Fruit fly (Drosophila melanogaster): ENCODE data around the gene Elal.

Gene Elal

DNA sequence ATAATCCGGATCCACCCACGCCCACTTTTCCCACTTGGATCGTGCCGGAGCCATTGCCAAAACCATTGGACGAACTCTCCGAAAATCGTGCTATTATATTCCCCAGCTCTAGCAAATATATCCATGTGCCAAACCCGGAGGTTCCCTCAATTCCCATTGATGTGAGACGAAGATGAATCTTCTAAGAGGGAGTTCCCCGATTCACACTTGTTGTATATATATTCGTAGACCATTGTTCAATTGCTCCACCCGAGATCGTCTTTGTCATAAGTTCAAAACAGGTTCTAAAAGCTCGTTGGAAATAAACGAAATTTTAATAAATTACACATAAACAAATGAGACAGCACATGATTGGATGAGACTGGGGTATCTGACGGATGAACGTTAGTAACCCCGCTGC lies 1.3 kb upstream of the Elal start:
- TF ChIP-seq CG33017 (tag; optimal IDR thresholded peaks at IDR 0.05): no peak

DNA sequence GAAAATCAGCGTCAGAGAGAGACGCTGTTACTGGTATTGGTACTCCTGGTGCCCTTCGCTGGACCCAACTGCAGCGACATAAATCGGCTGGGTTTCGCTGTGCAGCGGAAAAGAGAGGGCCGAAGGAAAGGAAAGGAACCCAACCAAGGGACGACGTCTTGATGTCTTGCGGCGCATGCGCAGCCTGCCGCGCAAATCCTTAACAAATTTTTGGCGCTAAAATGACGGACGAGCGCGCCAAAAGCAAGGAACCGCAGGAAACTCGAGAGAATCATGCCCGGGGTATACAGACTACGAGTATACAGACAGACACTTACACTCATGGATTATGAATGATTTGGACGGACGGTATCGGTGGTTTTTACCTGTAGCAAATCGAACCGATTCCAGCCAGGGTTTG lies 1.8 kb downstream of the Elal start:
- TF ChIP-seq bab1 (GFP tag; optimal IDR thresholded peaks at IDR 0.05) (no peak), cic (GFP tag; optimal IDR thresholded peaks at IDR 0.05) (no peak), Mnt (GFP tag; optimal IDR thresholded peaks at IDR 0.05) (no peak), tj (GFP tag; optimal IDR thresholded peaks at IDR 0.05) (no peak), CG1620 (GFP tag; optimal IDR thresholded peaks at IDR 0.05) (no peak), kay (GFP tag; ENCODE audit: borderline replicate concordance) (no peak), Crg-1 (GFP tag; optimal IDR thresholded peaks at IDR 0.05) (no peak), CG14711 (tag; optimal IDR thresholded peaks at IDR 0.05) (no peak), cnc (optimal IDR thresholded peaks at IDR 0.05) (no peak), toe (GFP tag; optimal IDR thresholded peaks at IDR 0.05) (no peak), CG12768 (GFP tag; optimal IDR thresholded peaks at IDR 0.05) (no peak), CG5204 (GFP tag; optimal IDR thresholded peaks at IDR 0.05) (no peak), Hr96 (GFP tag; optimal IDR thresholded peaks at IDR 0.05) (no peak), CG11617 (GFP tag; optimal IDR thresholded peaks at IDR 0.05) (no peak), ovo (GFP tag; optimal IDR thresholded peaks at IDR 0.05) (no peak), pad (GFP tag; optimal IDR thresholded peaks at IDR 0.05) (no peak)

DNA sequence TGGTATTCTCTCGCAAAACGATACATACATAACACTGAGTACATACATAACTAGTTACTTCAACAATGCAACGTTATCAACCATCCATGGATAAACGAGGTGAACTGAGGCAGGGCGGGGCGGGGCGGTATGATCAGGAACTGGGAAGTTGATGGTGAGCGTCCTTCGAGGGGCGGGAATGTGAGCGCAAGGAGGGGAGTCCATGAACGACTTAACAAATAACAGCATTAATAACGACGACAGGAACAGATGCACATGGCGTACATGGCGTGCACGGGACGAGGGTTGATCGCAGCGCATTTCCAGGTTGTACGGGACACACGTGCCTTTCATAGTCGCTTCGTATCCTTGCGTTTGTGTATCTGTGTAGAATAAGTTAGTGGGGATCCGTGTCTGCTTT lies 2.8 kb downstream of the Elal start:
- no peak for TF ChIP-seq CG5204 (GFP tag; optimal IDR thresholded peaks at IDR 0.05)
- no peak for TF ChIP-seq pad (GFP tag; optimal IDR thresholded peaks at IDR 0.05)
- TF ChIP-seq CG1620 (GFP tag; optimal IDR thresholded peaks at IDR 0.05): no peak
- TF ChIP-seq cnc (optimal IDR thresholded peaks at IDR 0.05): no peak
- TF ChIP-seq CG14711 (tag; optimal IDR thresholded peaks at IDR 0.05): no peak
- no peak for TF ChIP-seq bab1 (GFP tag; optimal IDR thresholded peaks at IDR 0.05)
- TF ChIP-seq Clk (GFP tag; optimal IDR thresholded peaks at IDR 0.05): no peak
- TF ChIP-seq kay (GFP tag; ENCODE audit: borderline replicate concordance): no peak
- no peak for TF ChIP-seq CG7045 (GFP tag; optimal IDR thresholded peaks at IDR 0.05)
- TF ChIP-seq CG33017 (tag; optimal IDR thresholded peaks at IDR 0.05): no peak
- TF ChIP-seq Mnt (GFP tag; optimal IDR thresholded peaks at IDR 0.05): no peak
- no peak for TF ChIP-seq CG7101 (tag; optimal IDR thresholded peaks at IDR 0.05)
- no peak for TF ChIP-seq CG11617 (GFP tag; optimal IDR thresholded peaks at IDR 0.05)
- TF ChIP-seq CG12768 (GFP tag; optimal IDR thresholded peaks at IDR 0.05): no peak
- no peak for TF ChIP-seq toe (GFP tag; optimal IDR thresholded peaks at IDR 0.05)
- no peak for TF ChIP-seq ovo (GFP tag; optimal IDR thresholded peaks at IDR 0.05)

DNA sequence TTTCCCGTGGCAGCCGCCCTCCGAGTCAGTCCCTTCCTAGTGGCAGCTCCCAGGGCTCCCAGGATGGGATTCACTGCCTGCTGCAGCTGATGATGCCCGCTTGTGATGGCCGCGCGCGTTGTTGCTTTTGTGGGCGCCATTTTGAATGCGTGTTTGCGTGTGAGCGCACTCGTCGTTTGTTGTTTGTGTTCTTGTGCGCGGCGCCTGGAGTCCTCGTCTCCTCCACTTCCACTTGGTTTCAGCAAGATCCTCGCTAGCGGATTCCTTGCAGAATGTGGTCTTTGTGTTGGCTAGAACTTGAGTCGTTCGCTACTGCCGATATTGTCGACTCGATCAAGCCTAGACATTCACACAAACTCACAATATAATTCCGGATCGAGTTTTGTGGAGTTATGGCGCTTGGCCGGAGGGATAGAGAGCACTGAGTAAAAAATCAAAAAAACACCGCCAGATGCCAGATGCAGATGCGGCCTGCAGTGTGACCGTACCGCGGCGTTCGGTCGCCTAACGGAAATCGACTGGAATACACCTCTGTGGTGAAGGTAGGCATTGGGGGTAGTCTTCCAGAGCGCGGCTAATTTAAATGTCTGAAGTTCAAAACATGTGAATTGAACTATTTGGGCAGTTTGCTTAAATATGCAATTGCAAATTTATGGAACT lies 5.4 kb downstream of the Elal start, which contains the start of gene CycB3:
Gene CycB3, minus strand, starts transcription at position 428 of the 660 bp plus-strand sequence.
- TF ChIP-seq CG5204 (GFP tag; optimal IDR thresholded peaks at IDR 0.05): no peak
- no peak for TF ChIP-seq CG1620 (GFP tag; optimal IDR thresholded peaks at IDR 0.05)
- no peak for TF ChIP-seq toe (GFP tag; optimal IDR thresholded peaks at IDR 0.05)
- TF ChIP-seq CG7045 (GFP tag; optimal IDR thresholded peaks at IDR 0.05): no peak
- TF ChIP-seq Hr96 (GFP tag; optimal IDR thresholded peaks at IDR 0.05): no peak
- TF ChIP-seq cnc (optimal IDR thresholded peaks at IDR 0.05): no peak
- no peak for TF ChIP-seq Clk (GFP tag; optimal IDR thresholded peaks at IDR 0.05)
- no peak for TF ChIP-seq Crg-1 (GFP tag; optimal IDR thresholded peaks at IDR 0.05)
- TF ChIP-seq bab1 (GFP tag; optimal IDR thresholded peaks at IDR 0.05): peak; percentile 57
- TF ChIP-seq kay (GFP tag; ENCODE audit: borderline replicate concordance): no peak
- TF ChIP-seq tj (GFP tag; optimal IDR thresholded peaks at IDR 0.05): no peak
- peak; percentile 32 for TF ChIP-seq pad (GFP tag; optimal IDR thresholded peaks at IDR 0.05)
- TF ChIP-seq cic (GFP tag; optimal IDR thresholded peaks at IDR 0.05): no peak
- TF ChIP-seq CG7101 (tag; optimal IDR thresholded peaks at IDR 0.05): peak; percentile 13
- no peak for TF ChIP-seq CG11617 (GFP tag; optimal IDR thresholded peaks at IDR 0.05)
- TF ChIP-seq CG12768 (GFP tag; optimal IDR thresholded peaks at IDR 0.05): no peak
- no peak for TF ChIP-seq Mnt (GFP tag; optimal IDR thresholded peaks at IDR 0.05)
- peak; percentile 57 for TF ChIP-seq ovo (GFP tag; optimal IDR thresholded peaks at IDR 0.05)
- no peak for TF ChIP-seq CG33017 (tag; optimal IDR thresholded peaks at IDR 0.05)
- TF ChIP-seq CG14711 (tag; optimal IDR thresholded peaks at IDR 0.05): no peak

DNA sequence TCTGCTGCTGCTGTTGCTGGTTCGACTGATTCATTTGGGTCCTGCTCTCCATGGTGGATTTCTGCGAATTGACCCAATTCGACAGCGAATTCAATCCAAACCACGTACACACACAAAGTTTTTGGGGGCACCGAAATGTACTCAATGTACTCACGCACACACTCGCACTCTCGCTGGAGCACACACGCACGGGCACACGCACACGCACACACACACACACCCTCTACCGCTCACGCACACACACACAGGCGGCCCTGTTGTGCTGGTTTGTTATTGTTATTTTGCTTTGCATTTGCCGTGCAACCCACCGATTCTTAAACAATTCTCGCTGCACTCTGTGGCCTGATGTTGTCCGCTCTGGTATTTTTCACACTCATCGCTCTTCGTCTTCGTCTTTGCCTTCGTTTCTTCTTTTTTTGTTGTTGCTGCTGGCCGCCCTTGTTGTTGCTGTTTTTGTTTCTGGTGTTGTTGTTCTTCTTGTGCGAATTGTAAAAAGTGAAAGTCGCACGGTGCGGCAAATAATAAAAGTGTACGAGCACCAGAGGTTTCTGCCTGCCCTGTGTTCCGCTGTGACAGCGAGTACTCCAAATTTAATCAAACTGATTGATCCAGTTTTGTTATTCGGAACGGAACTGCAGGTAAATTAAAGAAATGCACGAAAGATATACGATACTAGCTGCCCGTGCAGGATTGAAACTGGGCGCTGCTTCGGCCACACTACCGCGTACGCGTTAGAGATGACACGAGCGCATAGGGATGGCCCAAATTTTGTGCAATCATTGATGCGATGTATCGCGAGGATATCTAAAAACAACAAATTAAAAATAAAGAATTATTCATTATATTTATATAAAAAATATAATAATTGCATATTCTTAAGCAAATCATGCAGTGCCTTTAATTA lies 11.0 kb downstream of the Elal start, which contains the start of gene CG3744:
Gene CG3744, minus strand, starts transcription at position 716 of the 904 bp plus-strand sequence.
- TF ChIP-seq Clk (GFP tag; optimal IDR thresholded peaks at IDR 0.05): peak; percentile 82
- TF ChIP-seq CG33017 (tag; optimal IDR thresholded peaks at IDR 0.05): peak; percentile 82
- peak; percentile 83 for TF ChIP-seq CG7101 (tag; optimal IDR thresholded peaks at IDR 0.05)
- TF ChIP-seq CG7045 (GFP tag; optimal IDR thresholded peaks at IDR 0.05): peak; percentile 87
- TF ChIP-seq pad (GFP tag; optimal IDR thresholded peaks at IDR 0.05): peak; percentile 67
- peak; percentile 50 for TF ChIP-seq cic (GFP tag; optimal IDR thresholded peaks at IDR 0.05)
- peak; percentile 80 for TF ChIP-seq CG1620 (GFP tag; optimal IDR thresholded peaks at IDR 0.05)
- TF ChIP-seq CG14711 (tag; optimal IDR thresholded peaks at IDR 0.05): peak; percentile 70
- TF ChIP-seq toe (GFP tag; optimal IDR thresholded peaks at IDR 0.05): peak; percentile 84
- peak; percentile 50 for TF ChIP-seq Hr96 (GFP tag; optimal IDR thresholded peaks at IDR 0.05)
- no peak for TF ChIP-seq kay (GFP tag; ENCODE audit: borderline replicate concordance)
- TF ChIP-seq bab1 (GFP tag; optimal IDR thresholded peaks at IDR 0.05): peak; percentile 80
- TF ChIP-seq CG12768 (GFP tag; optimal IDR thresholded peaks at IDR 0.05): peak; percentile 85
- no peak for TF ChIP-seq cnc (optimal IDR thresholded peaks at IDR 0.05)
- peak; percentile 79 for TF ChIP-seq Crg-1 (GFP tag; optimal IDR thresholded peaks at IDR 0.05)
- peak; percentile 81 for TF ChIP-seq CG11617 (GFP tag; optimal IDR thresholded peaks at IDR 0.05)
- TF ChIP-seq ovo (GFP tag; optimal IDR thresholded peaks at IDR 0.05): peak; percentile 84
- TF ChIP-seq Mnt (GFP tag; optimal IDR thresholded peaks at IDR 0.05): no peak
- peak; percentile 34 for TF ChIP-seq tj (GFP tag; optimal IDR thresholded peaks at IDR 0.05)
- peak; percentile 72 for TF ChIP-seq CG5204 (GFP tag; optimal IDR thresholded peaks at IDR 0.05)

All from whole organism, adult.